Worm (Caenorhabditis elegans): ENCODE measurements around the gene coh-1.

Gene coh-1

DNA sequence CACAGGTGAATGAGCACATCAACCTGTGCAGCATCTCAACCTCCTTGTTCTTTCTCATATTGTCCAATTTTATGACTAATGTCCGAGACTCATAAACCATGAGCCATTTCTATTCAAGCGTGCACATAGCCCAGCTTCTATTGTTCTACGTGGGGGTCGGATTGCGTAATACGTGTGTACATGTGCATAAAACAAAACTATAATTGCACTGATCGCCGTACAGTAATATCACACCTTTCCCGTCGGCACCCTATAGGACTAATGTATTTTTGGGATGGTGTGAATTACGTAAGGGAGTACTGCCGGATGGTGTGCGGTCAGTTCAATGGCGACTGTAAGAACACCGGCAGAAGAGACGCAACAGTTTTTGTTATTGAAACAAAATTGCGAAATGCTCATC, 4.9 kb downstream of the coh-1 start:
- TF ChIP-seq zfp-3 (GFP tag; conservative IDR thresholded peaks at IDR 0.05) (no peak), nhr-41 (GFP tag; IDR thresholded peaks at IDR 0.05) (no peak), aha-1 (tag) (peak; percentile 4), lin-29 (GFP tag; IDR thresholded peaks at IDR 0.05) (no peak), mes-2 (tag; optimal IDR thresholded peaks at IDR 0.05; ENCODE audit: poor library complexity, severe bottlenecking) (peak; percentile 27)

DNA sequence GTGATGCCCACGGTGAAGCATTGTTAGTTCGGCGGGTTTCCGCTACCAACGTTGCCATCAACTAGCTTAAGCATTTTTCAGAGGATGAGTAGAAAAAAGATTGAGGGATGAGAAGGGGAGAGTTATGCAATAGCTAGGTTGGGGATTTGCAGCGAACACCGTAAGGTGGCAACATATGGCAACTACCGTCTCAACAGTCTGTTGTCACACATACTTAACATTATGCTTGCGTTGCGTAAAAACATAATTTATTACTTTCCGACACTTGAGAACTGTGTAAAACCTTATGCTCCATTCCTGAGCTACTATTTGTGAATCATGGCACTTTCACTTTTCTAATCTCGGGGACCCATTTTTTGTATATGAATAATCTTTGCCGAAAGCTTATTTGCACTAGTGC, 8.1 kb downstream of the coh-1 start:
- TF ChIP-seq jun-1 (tag; optimal IDR thresholded peaks at IDR 0.05): no peak
- no peak for TF ChIP-seq zip-2 (tag; optimal IDR thresholded peaks at IDR 0.05)
- TF ChIP-seq sdz-12 (GFP tag; optimal IDR thresholded peaks at IDR 0.05): no peak
- TF ChIP-seq D1046.2 (GFP tag; IDR thresholded peaks at IDR 0.05): no peak
- no peak for TF ChIP-seq spr-1 (tag; optimal IDR thresholded peaks at IDR 0.05)
- no peak for TF ChIP-seq ztf-11 (tag; optimal IDR thresholded peaks at IDR 0.05)
- no peak for TF ChIP-seq madf-5 (GFP tag; IDR thresholded peaks at IDR 0.05)
- TF ChIP-seq dmd-8 (GFP tag; IDR thresholded peaks at IDR 0.05): no peak

DNA sequence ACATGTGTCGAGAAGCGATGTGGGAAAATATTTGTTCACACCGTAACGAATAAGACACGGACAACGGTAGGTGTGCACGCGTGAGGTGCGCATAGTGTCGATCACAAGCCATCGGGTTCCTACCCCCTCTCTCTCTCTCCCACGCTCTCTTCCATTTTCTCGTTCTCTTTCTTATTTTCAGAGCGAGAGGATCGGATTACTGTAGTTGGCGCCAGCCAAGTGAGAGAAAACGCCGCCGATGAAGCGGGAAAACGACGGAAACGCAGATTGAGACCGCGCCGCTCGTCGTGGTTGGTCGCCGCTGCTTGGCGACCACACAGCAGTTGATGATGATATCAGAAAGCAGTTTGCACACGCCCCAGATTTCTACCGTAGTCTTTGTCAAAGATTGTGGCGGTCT, 10.4 kb downstream of the coh-1 start:
- TF ChIP-seq egl-43 (GFP tag; IDR thresholded peaks at IDR 0.05): 0 out of 2 replicates have a peak, but pooled peaks have one; percentile 46
- TF ChIP-seq dve-1 (tag; optimal IDR thresholded peaks at IDR 0.05; ENCODE audit: insufficient read depth): peak; percentile 1
- peak in 1 of 2 experiments; percentile 50 for TF ChIP-seq unc-62 (GFP tag; optimal IDR thresholded peaks at IDR 0.05 in 1 of 2)
- TF ChIP-seq unc-62 (tag; optimal IDR thresholded peaks at IDR 0.05): no peak
- TF ChIP-seq spr-1 (tag; optimal IDR thresholded peaks at IDR 0.05): no peak
- TF ChIP-seq hlh-11 (tag; optimal IDR thresholded peaks at IDR 0.05): peak; percentile 6
- peak; percentile 62 for TF ChIP-seq set-16 (GFP tag; IDR thresholded peaks at IDR 0.05)
- TF ChIP-seq ceh-44 (GFP tag; IDR thresholded peaks at IDR 0.05): no peak
- TF ChIP-seq madf-5 (GFP tag; IDR thresholded peaks at IDR 0.05): no peak
- no peak for TF ChIP-seq Y48G9A.11 (GFP tag; IDR thresholded peaks at IDR 0.05)
- no peak for TF ChIP-seq unc-39 (tag; optimal IDR thresholded peaks at IDR 0.05)
- no peak for TF ChIP-seq Y75B8A.6 (GFP tag; IDR thresholded peaks at IDR 0.05)

DNA sequence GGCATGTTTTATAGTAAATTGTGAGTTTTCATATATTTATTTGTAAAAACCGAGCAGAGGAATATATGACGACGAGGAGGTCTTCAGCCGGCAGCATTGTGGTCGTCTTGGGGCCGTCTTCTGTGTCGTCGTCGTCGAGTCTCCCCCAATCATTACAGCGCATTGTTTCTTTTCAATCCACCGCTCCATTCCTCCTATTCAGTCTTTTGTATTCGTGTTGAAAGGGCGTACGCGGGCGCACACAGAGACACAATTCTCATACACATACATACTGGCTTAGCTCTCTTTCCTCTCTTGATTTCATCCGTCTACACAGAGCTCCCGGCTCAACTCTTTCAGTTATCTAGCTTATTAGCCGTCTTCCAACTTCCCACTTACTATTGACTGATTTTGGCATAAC, 11.2 kb downstream of the coh-1 start, which contains the start of gene sox-2:
Gene sox-2, minus strand, starts transcription at position 100 of the 400 bp plus-strand sequence.
- TF ChIP-seq aha-1 (tag) (peak; percentile 83), snpc-4 (tag; optimal IDR thresholded peaks at IDR 0.05) (no peak), nhr-111 (GFP tag; optimal IDR thresholded peaks at IDR 0.05) (no peak)

DNA sequence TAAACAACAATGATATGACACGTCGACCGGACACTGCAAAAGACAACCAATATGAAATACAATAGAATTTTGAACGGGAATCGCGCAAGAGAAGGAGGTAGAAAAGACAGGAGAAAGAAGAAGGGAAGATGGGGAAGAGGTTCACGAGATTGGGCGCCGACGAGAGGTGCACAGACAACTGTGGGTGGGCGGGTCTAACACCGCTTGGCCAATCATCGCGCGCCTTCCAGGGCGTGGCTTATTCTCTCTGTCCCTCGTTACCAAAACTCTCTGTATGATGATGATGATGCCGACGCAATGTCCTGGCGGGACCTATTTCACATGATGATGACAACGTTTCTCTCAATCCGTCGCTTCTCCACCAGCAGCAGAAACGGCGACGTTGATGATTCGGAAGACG, 14.3 kb downstream of the coh-1 start:
- TF ChIP-seq Y105C5A.15 (GFP tag; IDR thresholded peaks at IDR 0.05) (no peak), zfp-2 (tag; optimal IDR thresholded peaks at IDR 0.05) (no peak), unc-62 (GFP tag; optimal IDR thresholded peaks at IDR 0.05 in 1 of 2) (no peak), unc-62 (tag; optimal IDR thresholded peaks at IDR 0.05) (no peak), set-16 (GFP tag; IDR thresholded peaks at IDR 0.05) (peak; percentile 49), nhr-48 (tag; optimal IDR thresholded peaks at IDR 0.05) (no peak), spr-3 (GFP tag; optimal IDR thresholded peaks at IDR 0.05) (no peak), daf-16 (GFP tag; optimal IDR thresholded peaks at IDR 0.05) (no peak), daf-16 (tag; optimal IDR thresholded peaks at IDR 0.05) (no peak), egl-27 (tag; optimal IDR thresholded peaks at IDR 0.05) (no peak), lin-1 (GFP tag; IDR thresholded peaks at IDR 0.05) (no peak), arid-1 (GFP tag; conservative IDR thresholded peaks at IDR 0.05) (no peak), Y48G9A.11 (GFP tag; IDR thresholded peaks at IDR 0.05) (no peak), hmg-1.1 (GFP tag; IDR thresholded peaks at IDR 0.05) (0 out of 2 replicates have a peak, but pooled peaks have one; percentile 6), ces-1 (GFP tag; optimal IDR thresholded peaks at IDR 0.05) (no peak), madf-9 (GFP tag; conservative IDR thresholded peaks at IDR 0.05) (no peak), daf-19 (GFP tag; conservative IDR thresholded peaks at IDR 0.05) (no peak), lin-13 (GFP tag; optimal IDR thresholded peaks at IDR 0.05) (no peak), ztf-7 (tag; optimal IDR thresholded peaks at IDR 0.05) (no peak), nhr-10 (tag; optimal IDR thresholded peaks at IDR 0.05) (no peak), nhr-6 (tag; optimal IDR thresholded peaks at IDR 0.05) (no peak), pqm-1 (tag; optimal IDR thresholded peaks at IDR 0.05) (no peak), aha-1 (tag) (peak; percentile 24), dpl-1 (GFP tag; optimal IDR thresholded peaks at IDR 0.05) (no peak), sdz-12 (GFP tag; optimal IDR thresholded peaks at IDR 0.05) (no peak), spr-1 (tag; optimal IDR thresholded peaks at IDR 0.05) (no peak), cey-2 (tag; optimal IDR thresholded peaks at IDR 0.05; ENCODE audit: borderline replicate concordance, insufficient read depth) (no peak)
